Worm (Caenorhabditis elegans) whole organism, late embryonic: Measurements from ENCODE around the gene T21B4.15.

Source experiments
- C08G9.2 ChIP-seq: sonication (generic microtip); optimal IDR thresholded peaks from 2 replicates; lab custom pipeline; 2016; ENCODE audit warnings: mild to moderate bottlenecking, missing genetic modification characterization, moderate library complexity, missing compliant biosample characterization
- F13H6.1 ChIP-seq: sonication (generic microtip); optimal IDR thresholded peaks from 2 replicates; lab custom pipeline; 2016; ENCODE audit warnings: missing genetic modification characterization, missing compliant biosample characterization
- K02D7.2 ChIP-seq: sonication (generic microtip); optimal IDR thresholded peaks from 2 replicates; lab custom pipeline; 2017; ENCODE audit warnings: mild to moderate bottlenecking, missing genetic modification characterization, missing compliant biosample characterization
- K09A11.1 ChIP-seq: sonication (generic microtip); optimal IDR thresholded peaks from 2 replicates; lab custom pipeline; 2017; ENCODE audit warnings: antibody characterized with exemption, mild to moderate bottlenecking, missing genetic modification characterization, missing compliant biosample characterization; ENCODE audit not compliant: insufficient read depth
- ahr-1 ChIP-seq: sonication (generic microtip); optimal IDR thresholded peaks from 2 replicates; lab custom pipeline; 2016; ENCODE audit warnings: missing genetic modification characterization, missing compliant biosample characterization
- ama-1 ChIP-seq: fragments of 150-350 bp; optimal IDR thresholded peaks from 2 replicates; lab custom pipeline; 2014
- ceh-24 ChIP-seq: sonication (generic microtip); optimal IDR thresholded peaks from 2 replicates; lab custom pipeline; 2016; ENCODE audit warnings: mild to moderate bottlenecking, missing genetic modification characterization, missing compliant biosample characterization
- ceh-30 ChIP-seq: fragments of 150-350 bp; optimal IDR thresholded peaks from 2 replicates; lab custom pipeline; 2014; ENCODE audit warnings: missing biosample characterization, missing genetic modification characterization
- ceh-31 ChIP-seq: sonication (generic microtip); optimal IDR thresholded peaks from 2 replicates; lab custom pipeline; 2016; ENCODE audit warnings: missing genetic modification characterization, missing compliant biosample characterization
- ceh-34 ChIP-seq: sonication (generic microtip); optimal IDR thresholded peaks from 2 replicates; lab custom pipeline; 2016; ENCODE audit warnings: mild to moderate bottlenecking, missing genetic modification characterization, missing compliant biosample characterization
- ceh-48 ChIP-seq: sonication (generic microtip); optimal IDR thresholded peaks from 2 replicates; lab custom pipeline; 2016; ENCODE audit warnings: missing genetic modification characterization, inconsistent platforms, missing compliant biosample characterization
- che-1 ChIP-seq: sonication (generic microtip); optimal IDR thresholded peaks from 2 replicates; lab custom pipeline; 2016; ENCODE audit warnings: mild to moderate bottlenecking, missing genetic modification characterization, missing compliant biosample characterization
- elt-2 ChIP-seq: sonication (generic microtip); optimal IDR thresholded peaks from 2 replicates; lab custom pipeline; 2016; ENCODE audit warnings: missing genetic modification reagents, missing genetic modification characterization, missing compliant biosample characterization
- elt-4 ChIP-seq: sonication (generic microtip); optimal IDR thresholded peaks from 2 replicates; lab custom pipeline; 2016; ENCODE audit warnings: missing genetic modification characterization, missing compliant biosample characterization
- eyg-1 ChIP-seq: sonication (generic microtip); optimal IDR thresholded peaks from 2 replicates; lab custom pipeline; 2016; ENCODE audit warnings: missing genotype, missing genetic modification characterization, missing compliant biosample characterization
- fax-1 ChIP-seq: sonication (generic microtip); optimal IDR thresholded peaks from 2 replicates; lab custom pipeline; 2016; ENCODE audit warnings: missing genotype, missing genetic modification characterization, missing compliant biosample characterization
- fkh-10 ChIP-seq: fragments of 150-350 bp; optimal IDR thresholded peaks from 2 replicates; lab custom pipeline; 2014; ENCODE audit warnings: missing biosample characterization, missing genetic modification reagents, missing genetic modification characterization
- fkh-6 ChIP-seq: sonication (generic microtip); optimal IDR thresholded peaks from 2 replicates; lab custom pipeline; 2016; ENCODE audit warnings: missing genetic modification characterization, missing compliant biosample characterization
- hlh-15 ChIP-seq: sonication (generic microtip); optimal IDR thresholded peaks from 2 replicates; lab custom pipeline; 2016; ENCODE audit warnings: missing genetic modification characterization, missing compliant biosample characterization
- hlh-30 ChIP-seq: sonication (generic microtip); optimal IDR thresholded peaks from 2 replicates; lab custom pipeline; 2017; ENCODE audit warnings: antibody characterized with exemption, missing genetic modification characterization, missing compliant biosample characterization; ENCODE audit not compliant: insufficient read depth
- hlh-6 ChIP-seq: sonication (generic microtip); optimal IDR thresholded peaks from 2 replicates; lab custom pipeline; 2016; ENCODE audit warnings: missing genotype, missing genetic modification characterization, missing compliant biosample characterization
- hlh-8 ChIP-seq: sonication (generic microtip); optimal IDR thresholded peaks from 2 replicates; lab custom pipeline; 2016; ENCODE audit warnings: missing genotype, missing genetic modification characterization, missing compliant biosample characterization
- lin-11 ChIP-seq: fragments of 200-800 bp; sonication (Bioruptor generic); optimal IDR thresholded peaks from 2 replicates; lab custom pipeline; 2018; ENCODE audit warnings: mild to moderate bottlenecking, missing genetic modification characterization, missing compliant biosample characterization
- madf-2 ChIP-seq: sonication (generic microtip); optimal IDR thresholded peaks from 2 replicates; lab custom pipeline; 2017; ENCODE audit warnings: missing genetic modification characterization, missing compliant biosample characterization
- mec-3 ChIP-seq: sonication (generic microtip); optimal IDR thresholded peaks from 2 replicates; lab custom pipeline; 2016; ENCODE audit warnings: borderline replicate concordance, missing genetic modification characterization, missing compliant biosample characterization
- nfya-1 ChIP-seq: sonication (generic microtip); optimal IDR thresholded peaks from 2 replicates; lab custom pipeline; 2017; ENCODE audit warnings: missing genetic modification characterization, mild to moderate bottlenecking, missing compliant biosample characterization, antibody characterized with exemption, moderate library complexity
- nhr-232 ChIP-seq: sonication (generic microtip); optimal IDR thresholded peaks from 2 replicates; lab custom pipeline; 2016; ENCODE audit warnings: missing genetic modification characterization, missing compliant biosample characterization
- pat-9 ChIP-seq: fragments of 200-800 bp; sonication (Bioruptor generic); optimal IDR thresholded peaks from 2 replicates; lab custom pipeline; 2018; ENCODE audit warnings: mild to moderate bottlenecking, missing genetic modification characterization, moderate library complexity, missing compliant biosample characterization
- pax-1 ChIP-seq: fragments of 150-350 bp; optimal IDR thresholded peaks from 2 replicates; lab custom pipeline; 2014; ENCODE audit warnings: missing biosample characterization, missing genetic modification characterization
- pros-1 ChIP-seq: fragments of 150-350 bp; optimal IDR thresholded peaks from 2 replicates; lab custom pipeline; 2014; ENCODE audit warnings: missing biosample characterization, missing genetic modification reagents, missing genetic modification characterization
- ref-2 ChIP-seq: sonication (generic microtip); optimal IDR thresholded peaks from 2 replicates; lab custom pipeline; 2016; ENCODE audit warnings: missing genetic modification characterization, missing compliant biosample characterization
- rnt-1 ChIP-seq: sonication (generic microtip); optimal IDR thresholded peaks from 2 replicates; lab custom pipeline; 2016; ENCODE audit warnings: missing genetic modification characterization, missing compliant biosample characterization
- sdc-2 ChIP-seq: sonication (generic microtip); optimal IDR thresholded peaks from 2 replicates; lab custom pipeline; 2016; ENCODE audit warnings: missing genotype, missing genetic modification characterization, missing compliant biosample characterization
- syd-9 ChIP-seq: sonication (generic microtip); optimal IDR thresholded peaks from 2 replicates; lab custom pipeline; 2016; ENCODE audit warnings: mild to moderate bottlenecking, missing genetic modification characterization, moderate library complexity, missing compliant biosample characterization
- unc-3 ChIP-seq, 2 experiments: fragments of 200-800 bp in 1 of 2; sonication (Bioruptor generic) in 1 of 2; sonication (generic microtip) in 1 of 2; conservative IDR thresholded peaks in 1 of 2; optimal IDR thresholded peaks in 1 of 2; 2 replicates each; pipeline versions ENCODE4 v1.3.6 to Lab custom; 2016 to 2022; ENCODE audit warnings: missing compliant biosample characterization in 2 of 2, missing genetic modification characterization in 2 of 2, missing genetic modification reagents in 1 of 2
- unc-42 ChIP-seq: sonication (generic microtip); optimal IDR thresholded peaks from 2 replicates; lab custom pipeline; 2016; ENCODE audit warnings: missing genotype, missing genetic modification characterization, missing compliant biosample characterization
- zip-5 ChIP-seq: sonication (generic microtip); optimal IDR thresholded peaks from 2 replicates; lab custom pipeline; 2016; ENCODE audit warnings: missing genetic modification characterization, missing compliant biosample characterization
- ztf-16 ChIP-seq: sonication (generic microtip); optimal IDR thresholded peaks from 2 replicates; lab custom pipeline; 2017; ENCODE audit warnings: missing genetic modification characterization, missing compliant biosample characterization

T21B4.15 gene

DNA sequence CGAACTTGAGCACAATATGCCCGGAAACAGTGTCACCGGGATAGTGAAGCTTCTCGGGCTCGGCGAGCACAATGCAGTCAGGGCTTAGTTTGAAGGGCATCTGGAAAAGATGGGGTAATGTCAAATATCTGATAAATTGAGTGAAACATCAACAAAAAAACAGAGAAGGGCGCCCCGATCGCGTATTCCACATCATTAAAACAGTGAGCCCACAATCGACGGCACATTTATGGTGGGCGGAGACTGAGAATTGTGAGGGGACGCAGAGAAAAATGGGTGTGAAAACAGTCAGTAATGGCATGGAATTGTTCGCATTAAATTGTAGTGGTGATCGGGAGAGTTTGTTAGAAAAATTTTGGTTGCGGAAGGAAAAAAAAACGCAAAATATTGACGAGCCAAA is 9.2 kb upstream of the T21B4.15 start, which contains the start of gene arrd-9:
Gene arrd-9 (minus strand): TSS at position 101 of the 400 bp plus-strand sequence.
- TF ChIP-seq F13H6.1 (tag; lab: Kevin White, UChicago) (no peak), ceh-34 (tag; lab: Kevin White, UChicago) (no peak), K09A11.1 (no peak), nhr-232 (no peak), elt-2 (no peak), unc-42 (tag; lab: Kevin White, UChicago) (no peak), eyg-1 (tag; lab: Kevin White, UChicago) (no peak), ahr-1 (no peak), syd-9 (no peak), hlh-8 (tag; lab: Kevin White, UChicago) (no peak), ceh-31 (no peak), sdc-2 (tag; lab: Kevin White, UChicago) (no peak), ceh-48 (tag; lab: Kevin White, UChicago) (no peak), hlh-15 (no peak), zip-5 (no peak), mec-3 (tag; lab: Kevin White, UChicago) (no peak), lin-11 (tag; lab: Kevin White, UChicago) (no peak), ztf-16 (tag; lab: Kevin White, UChicago) (no peak)

DNA sequence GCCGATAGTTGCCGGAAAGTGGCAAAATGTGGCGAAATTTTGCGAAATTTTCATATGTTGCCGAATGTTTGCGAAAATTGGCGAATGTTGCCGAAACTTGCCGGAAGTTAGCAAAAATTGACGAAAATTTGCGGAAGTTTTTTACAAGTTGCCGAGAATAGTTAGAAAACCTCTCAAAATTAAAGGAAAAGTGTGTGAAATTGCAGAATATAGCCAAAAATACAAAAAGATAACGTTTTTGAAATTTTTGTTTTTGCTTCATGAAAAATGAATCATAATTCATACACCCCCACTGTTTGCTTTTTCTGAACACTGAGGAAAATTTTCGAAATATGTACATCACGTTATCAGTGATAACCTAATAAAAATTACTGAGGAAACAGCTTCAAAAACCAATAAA is 8.4 kb upstream of the T21B4.15 start:
- TF ChIP-seq pat-9, result no peak
- no peak for TF ChIP-seq pax-1
- no peak for TF ChIP-seq hlh-15
- no peak for TF ChIP-seq madf-2 (tag; lab: Kevin White, UChicago)
- no peak for TF ChIP-seq ceh-34 (tag; lab: Kevin White, UChicago)
- TF ChIP-seq K09A11.1, result no peak
- no peak for TF ChIP-seq elt-4 (tag; lab: Kevin White, UChicago)
- no peak for TF ChIP-seq ceh-24 (tag; lab: Kevin White, UChicago)
- no peak for TF ChIP-seq nhr-232
- TF ChIP-seq ceh-31, result no peak

DNA sequence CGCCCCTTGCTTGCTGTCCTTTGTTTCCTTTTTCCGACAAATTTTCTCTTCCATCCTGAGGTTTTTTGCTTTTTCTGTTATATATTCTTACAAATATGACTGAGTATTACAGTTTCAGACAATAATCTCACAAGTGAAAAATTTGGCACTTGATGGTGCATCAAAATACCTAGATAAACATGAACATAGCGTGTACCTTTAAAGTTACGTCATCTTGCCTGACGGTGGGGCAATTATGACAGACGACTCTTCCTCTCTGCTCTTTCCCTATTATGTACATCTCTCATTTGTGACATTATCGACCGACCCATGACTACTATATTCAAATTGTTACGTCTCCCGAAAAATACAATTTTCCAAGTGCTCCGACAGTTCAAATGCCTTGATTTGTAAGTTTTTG is 7.4 kb upstream of the T21B4.15 start, which contains the start of gene fbxb-102:
Gene fbxb-102 (plus strand): TSS at position 301 of the 400 bp plus-strand sequence.
- no peak for TF ChIP-seq K02D7.2
- TF ChIP-seq C08G9.2 (tag; lab: Kevin White, UChicago), result no peak
- TF ChIP-seq unc-3 (GFP tag; conservative IDR thresholded peaks at IDR 0.05; lab: Robert Waterston, UW), result no peak
- TF ChIP-seq unc-3 (tag; optimal IDR thresholded peaks at IDR 0.05; lab: Kevin White, UChicago), result no peak
- TF ChIP-seq hlh-6 (tag; lab: Kevin White, UChicago), result no peak
- no peak for TF ChIP-seq pax-1
- no peak for TF ChIP-seq hlh-30
- no peak for TF ChIP-seq ceh-30
- TF ChIP-seq elt-2, result no peak
- TF ChIP-seq syd-9, result no peak
- TF ChIP-seq sdc-2 (tag; lab: Kevin White, UChicago), result no peak
- TF ChIP-seq fkh-10, result no peak
- no peak for TF ChIP-seq pros-1 (tag; lab: Kevin White, UChicago)

DNA sequence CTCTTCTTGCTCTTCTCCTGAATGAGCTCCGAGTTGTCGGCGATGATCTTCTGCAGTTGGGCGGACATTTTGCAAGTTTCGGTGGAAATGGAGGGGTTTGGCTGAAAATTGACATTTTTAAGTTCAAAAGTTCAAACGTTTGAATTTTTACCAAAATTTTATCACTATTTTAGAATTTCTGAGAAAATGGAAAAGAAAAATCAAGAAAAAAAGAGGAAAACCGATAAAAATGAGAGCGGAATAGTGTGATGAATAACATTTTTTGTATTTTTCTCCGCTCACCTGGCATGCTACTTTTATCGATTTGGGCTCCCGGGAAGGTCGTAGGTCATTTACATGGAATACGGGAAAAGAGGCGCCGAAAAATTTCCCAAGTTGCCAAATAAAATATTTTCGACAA is 4.9 kb upstream of the T21B4.15 start, which contains the start of gene F15A4.10:
Gene F15A4.10 (minus strand): TSS at position 101 of the 400 bp plus-strand sequence.
- no peak for TF ChIP-seq ztf-16 (tag; lab: Kevin White, UChicago)
- no peak for TF ChIP-seq che-1 (tag; lab: Kevin White, UChicago)
- no peak for TF ChIP-seq fax-1
- TF ChIP-seq ref-2 (tag; lab: Kevin White, UChicago), result no peak
- TF ChIP-seq K02D7.2, result no peak
- no peak for TF ChIP-seq nfya-1
- no peak for TF ChIP-seq ceh-34 (tag; lab: Kevin White, UChicago)

DNA sequence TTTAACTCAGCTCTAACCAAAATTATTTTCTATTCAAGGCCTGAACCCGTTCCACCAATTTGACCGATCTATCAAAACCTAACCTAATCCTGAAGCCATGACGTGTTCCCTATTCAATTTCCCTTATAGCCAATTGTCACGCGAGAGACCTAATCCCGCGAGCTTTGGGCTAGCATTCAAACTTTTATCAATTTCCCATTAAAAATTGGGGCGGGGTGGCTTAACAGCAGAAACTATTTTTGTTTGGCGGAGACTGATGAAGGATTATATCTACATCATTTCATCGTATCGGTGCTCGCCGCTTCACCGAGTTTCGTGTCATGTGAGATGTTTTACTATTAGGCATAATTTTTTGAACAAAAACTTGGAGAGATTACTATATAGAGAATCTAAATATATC is 1.2 kb upstream of the T21B4.15 start:
- TF ChIP-seq fkh-6 (no peak), ama-1 (lab: Kevin White, UChicago) (no peak), rnt-1 (tag; lab: Kevin White, UChicago) (no peak), C08G9.2 (tag; lab: Kevin White, UChicago) (no peak), ceh-48 (tag; lab: Kevin White, UChicago) (no peak), nfya-1 (no peak)
